Worm (Caenorhabditis elegans): ENCODE data around the gene larp-1.

DNA sequence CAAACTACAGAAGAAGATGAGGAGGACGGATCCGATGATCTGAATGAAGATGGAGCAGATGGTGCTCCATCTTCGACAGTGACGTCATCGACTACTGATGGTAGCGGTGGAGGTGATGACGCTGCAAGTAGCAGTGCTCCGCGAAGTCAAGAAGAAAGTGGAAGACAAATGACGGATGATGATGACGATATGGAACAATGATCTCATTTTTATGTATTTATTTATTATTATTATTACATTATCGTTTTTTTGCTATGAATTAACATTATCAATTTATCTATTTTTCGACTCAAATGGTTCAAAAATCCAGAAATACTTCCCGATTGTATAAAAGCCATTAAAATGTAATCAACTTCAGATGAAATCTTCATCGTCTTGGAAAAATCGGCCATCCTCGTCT is 4.2 kb upstream of the larp-1 start, which contains the start of gene R144.3:
- TF ChIP-seq tra-4 (tag; optimal IDR thresholded peaks at IDR 0.05) = no peak
- no peak for TF ChIP-seq hmg-4 (GFP tag; optimal IDR thresholded peaks at IDR 0.05)
- no peak for TF ChIP-seq pes-1 (GFP tag; IDR thresholded peaks at IDR 0.05)
- no peak for TF ChIP-seq hnd-1 (tag; optimal IDR thresholded peaks at IDR 0.05)
- TF ChIP-seq B0310.2 (tag; optimal IDR thresholded peaks at IDR 0.05) = no peak
- TF ChIP-seq flt-1 (GFP tag; IDR thresholded peaks at IDR 0.05) = no peak
